Worm (Caenorhabditis elegans) whole organism, L3 larva: ENCODE data around the gene F49C5.7.

Experiments
- nhr-12 ChIP-seq: fragments of 150-350 bp; optimal IDR thresholded peaks from 2 replicates; lab custom pipeline; 2014; ENCODE audit warnings: missing biosample characterization, missing genetic modification characterization
- unc-39 ChIP-seq: sonication (generic microtip); optimal IDR thresholded peaks from 4 replicates; lab custom pipeline; 2017; ENCODE audit warnings: missing biosample characterization, missing genetic modification characterization

DNA sequence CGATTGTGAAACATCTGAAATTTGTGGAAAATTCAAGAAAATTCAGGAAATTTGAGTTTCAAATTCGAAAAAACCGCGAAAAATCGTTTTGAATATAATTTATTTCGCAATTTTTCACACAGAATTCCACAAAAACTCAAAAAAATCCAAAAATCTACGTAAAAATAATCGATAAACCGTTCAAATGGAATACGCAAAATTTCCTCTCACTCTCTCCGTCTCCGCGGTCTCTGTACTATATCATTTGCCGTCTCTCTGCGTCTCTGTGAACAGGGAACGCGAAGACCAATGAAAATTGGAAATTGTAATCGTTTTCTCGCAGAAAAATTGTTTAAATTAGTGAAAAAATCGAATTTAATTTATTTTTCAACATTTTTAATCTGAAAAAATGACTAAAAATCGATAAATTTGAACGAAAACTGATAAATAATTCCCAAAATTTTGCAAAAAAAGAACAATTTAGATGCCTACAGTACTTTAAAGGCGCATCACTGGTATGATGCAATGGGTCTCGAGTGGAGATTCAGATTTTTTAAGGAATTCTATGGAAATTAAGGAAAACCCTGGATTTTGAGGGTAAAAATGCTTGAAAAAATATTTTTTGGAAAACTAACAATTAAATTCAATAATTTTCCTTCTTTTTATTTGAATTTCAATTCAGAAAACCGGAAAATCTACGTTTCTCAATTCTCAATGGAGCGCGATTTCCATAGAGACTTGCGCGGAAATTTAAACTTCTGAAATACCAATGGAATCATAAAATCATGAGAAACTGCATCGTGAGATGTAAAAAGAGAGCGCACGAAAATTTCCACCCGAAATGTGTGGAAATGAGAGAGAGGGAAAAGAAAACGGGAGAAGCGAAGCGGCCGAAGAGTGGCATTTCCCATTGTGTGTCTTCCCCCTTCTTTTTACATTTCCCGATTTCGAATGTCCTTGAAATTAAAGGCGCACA, 38.0 kb downstream of the F49C5.7 start, which contains the start of the genes ceh-100 and lips-15:
- TF ChIP-seq unc-39, result no peak
- no peak for TF ChIP-seq nhr-12 (tag; lab: Kevin White, UChicago)
